Fruit fly (Drosophila melanogaster): ENCODE data around the gene Kap-alpha1.
A peak's percentile ranks its signal among the peaks of the same experiment; 100 is the strongest.

The Kap-alpha1 gene

dm6 chr3L:19836375-19836937 lies 29.4 kb downstream of the Kap-alpha1 start, which contains the start of gene kto (continued):
- TF ChIP-seq NC2α (GFP tag; optimal IDR thresholded peaks at IDR 0.05) = no peak
- no peak for TF ChIP-seq CrebB (tag; optimal IDR thresholded peaks at IDR 0.05)
- no peak for TF ChIP-seq CG8478 (optimal IDR thresholded peaks at IDR 0.05)
- TF ChIP-seq mld (GFP tag; IDR thresholded peaks at IDR 0.05; ENCODE audit: partially characterized antibody) = peak; percentile 78
- TF ChIP-seq MBD-R2 (GFP tag; IDR thresholded peaks at IDR 0.05) = peak; percentile 69
- TF ChIP-seq Optix (GFP tag; IDR thresholded peaks at IDR 0.05) = no peak
- TF ChIP-seq CG10267 (tag; optimal IDR thresholded peaks at IDR 0.05) = no peak
- peak; percentile 67 for TF ChIP-seq Neu2 (GFP tag; optimal IDR thresholded peaks at IDR 0.05; ENCODE audit: borderline replicate concordance)
- no peak for TF ChIP-seq CG30431 (GFP tag; optimal IDR thresholded peaks at IDR 0.05)
- TF ChIP-seq CG11085 (GFP tag; IDR thresholded peaks at IDR 0.05) = no peak
- TF ChIP-seq CG13123 (GFP tag; optimal IDR thresholded peaks at IDR 0.05) = no peak
- no peak for TF ChIP-seq Dad (GFP tag; optimal IDR thresholded peaks at IDR 0.05)
- TF ChIP-seq pum (GFP tag; optimal IDR thresholded peaks at IDR 0.05) = no peak
- no peak for TF ChIP-seq unpg (GFP tag; optimal IDR thresholded peaks at IDR 0.05)
- TF ChIP-seq CG7372 (GFP tag; IDR thresholded peaks at IDR 0.05) = no peak
- TF ChIP-seq Hr3 (GFP tag; optimal IDR thresholded peaks at IDR 0.05) = no peak
- no peak for TF ChIP-seq luna (GFP tag; optimal IDR thresholded peaks at IDR 0.05)
- TF ChIP-seq en (GFP tag; optimal IDR thresholded peaks at IDR 0.05) = no peak
- TF ChIP-seq Rx (GFP tag; IDR thresholded peaks at IDR 0.05) = no peak
- no peak for TF ChIP-seq aop (GFP tag; IDR thresholded peaks at IDR 0.05)
- no peak for TF ChIP-seq lmd (GFP tag; IDR thresholded peaks at IDR 0.05)
- no peak for TF ChIP-seq CG11247 (GFP tag; IDR thresholded peaks at IDR 0.05)
- no peak for TF ChIP-seq her (GFP tag; optimal IDR thresholded peaks at IDR 0.05)
- TF ChIP-seq Elba2 (GFP tag; optimal IDR thresholded peaks at IDR 0.05) = peak; percentile 20
- TF ChIP-seq CG10147 (GFP tag; optimal IDR thresholded peaks at IDR 0.05) = no peak
- no peak for TF ChIP-seq CG17568 (GFP tag; optimal IDR thresholded peaks at IDR 0.05)
- TF ChIP-seq sens (GFP tag) = peak; percentile 84
- TF ChIP-seq Dip2 (GFP tag; IDR thresholded peaks at IDR 0.05) = no peak
- no peak for TF ChIP-seq Nf-YB (GFP tag; optimal IDR thresholded peaks at IDR 0.05)
- TF ChIP-seq Trl (optimal IDR thresholded peaks at IDR 0.05) = no peak
- no peak for TF ChIP-seq Trl (GFP tag; optimal IDR thresholded peaks at IDR 0.05)
- no peak for TF ChIP-seq chm (GFP tag; IDR thresholded peaks at IDR 0.05)
- no peak for TF ChIP-seq hth (optimal IDR thresholded peaks at IDR 0.05)
- no peak for TF ChIP-seq CG14014 (GFP tag; IDR thresholded peaks at IDR 0.05)
- TF ChIP-seq tna (GFP tag; IDR thresholded peaks at IDR 0.05; ENCODE audit: partially characterized antibody) = peak; percentile 87
- TF ChIP-seq CG2889 (GFP tag; IDR thresholded peaks at IDR 0.05) = no peak
- no peak for TF ChIP-seq CG32767 (GFP tag; IDR thresholded peaks at IDR 0.05)
- TF ChIP-seq unc-4 (GFP tag; IDR thresholded peaks at IDR 0.05; ENCODE audit: partially characterized antibody) = peak; percentile 91
- TF ChIP-seq phol (tag; optimal IDR thresholded peaks at IDR 0.05) = no peak
- TF ChIP-seq Bgb (GFP tag; IDR thresholded peaks at IDR 0.05; ENCODE audit: partially characterized antibody) = peak; percentile 88
- no peak for TF ChIP-seq CG5245 (GFP tag; optimal IDR thresholded peaks at IDR 0.05)
- no peak for TF ChIP-seq eyg (GFP tag; optimal IDR thresholded peaks at IDR 0.05)
- no peak for TF ChIP-seq CG16863 (GFP tag; optimal IDR thresholded peaks at IDR 0.05)
- no peak for TF ChIP-seq dm (GFP tag; optimal IDR thresholded peaks at IDR 0.05)
- TF ChIP-seq CG10209 (GFP tag; optimal IDR thresholded peaks at IDR 0.05) = no peak
- TF ChIP-seq Fer2 (tag; optimal IDR thresholded peaks at IDR 0.05) = no peak
- no peak for TF ChIP-seq pita (GFP tag; optimal IDR thresholded peaks at IDR 0.05)
- TF ChIP-seq ash1 (GFP tag; optimal IDR thresholded peaks at IDR 0.05) = no peak
- no peak for TF ChIP-seq CG2120 (GFP tag; optimal IDR thresholded peaks at IDR 0.05)
- no peak for TF ChIP-seq ham (GFP tag; IDR thresholded peaks at IDR 0.05)
- TF ChIP-seq CG15011 (GFP tag; optimal IDR thresholded peaks at IDR 0.05) = no peak
- TF ChIP-seq klu (GFP tag; IDR thresholded peaks at IDR 0.05) = no peak
- no peak for TF ChIP-seq CG43689 (GFP tag; IDR thresholded peaks at IDR 0.05)

Data from whole organism, embryonic.